Fruit fly (Drosophila melanogaster) whole organism, embryonic: ENCODE results near the gene Vps29.

Experiments used
- ATbp ChIP-seq: fragments of 200-800 bp; sonication (Bioruptor generic); optimal IDR thresholded peaks from 2 replicates; lab custom pipeline; 2017; ENCODE audit warnings: missing biosample characterization, mild to moderate bottlenecking, missing genetic modification characterization, missing genetic modification reagents
- Ada2b ChIP-seq: fragments of 200-800 bp; sonication (Bioruptor generic); IDR thresholded peaks from 2 replicates; pipeline ENCODE4 v1.3.6; 2022; ENCODE audit warnings: missing biosample characterization, missing genetic modification characterization
- Asciz ChIP-seq: fragments of 200-800 bp; sonication (Bioruptor generic); optimal IDR thresholded peaks from 2 replicates; lab custom pipeline; 2017; ENCODE audit warnings: missing biosample characterization, mild to moderate bottlenecking, missing genetic modification characterization, missing genetic modification reagents
- Atf3 ChIP-seq: fragments of 200-800 bp; sonication (Bioruptor generic); optimal IDR thresholded peaks from 3 replicates; lab custom pipeline; 2016; ENCODE audit warnings: missing biosample characterization, missing genetic modification characterization
- Bdp1 ChIP-seq: fragments of 200-800 bp; sonication (Bioruptor generic); optimal IDR thresholded peaks from 3 replicates; lab custom pipeline; 2016; ENCODE audit warnings: missing biosample characterization, missing genetic modification characterization
- Bgb ChIP-seq: fragments of 200-800 bp; sonication (Bioruptor generic); IDR thresholded peaks from 2 replicates; pipeline ENCODE4 v1.3.6; 2022; ENCODE audit warnings: missing biosample characterization, missing genetic modification characterization; ENCODE audit not compliant: partially characterized antibody
- Bteb2 ChIP-seq: fragments of 200-800 bp; sonication (Bioruptor generic); optimal IDR thresholded peaks from 2 replicates; lab custom pipeline; 2016; ENCODE audit warnings: missing biosample characterization, missing genetic modification characterization
- CG10267 ChIP-seq: fragments of 200-800 bp; sonication (Bioruptor generic); optimal IDR thresholded peaks from 2 replicates; lab custom pipeline; 2018; ENCODE audit warnings: missing biosample characterization, mild to moderate bottlenecking, missing genetic modification characterization, moderate library complexity
- CG13296 ChIP-seq: fragments of 200-800 bp; sonication (Bioruptor generic); optimal IDR thresholded peaks from 3 replicates; lab custom pipeline; 2018; ENCODE audit warnings: missing biosample characterization, mild to moderate bottlenecking, missing genetic modification characterization
- CG13624 ChIP-seq: fragments of 200-800 bp; sonication (Bioruptor generic); optimal IDR thresholded peaks from 2 replicates; lab custom pipeline; 2016; ENCODE audit warnings: missing biosample characterization, missing genetic modification characterization
- CG13894 ChIP-seq: fragments of 200-800 bp; sonication (Bioruptor generic); optimal IDR thresholded peaks from 3 replicates; lab custom pipeline; 2018; ENCODE audit warnings: missing biosample characterization, mild to moderate bottlenecking, missing genetic modification characterization, moderate library complexity
- CG1602 ChIP-seq: fragments of 200-800 bp; sonication (Bioruptor generic); optimal IDR thresholded peaks from 3 replicates; lab custom pipeline; 2016; ENCODE audit warnings: missing biosample characterization, missing genetic modification characterization
- CG32772 ChIP-seq: fragments of 200-800 bp; sonication (Bioruptor generic); IDR thresholded peaks from 2 replicates; pipeline ENCODE4 v1.3.6; 2022; ENCODE audit warnings: missing biosample characterization, missing genetic modification characterization
- CG33213 ChIP-seq: fragments of 200-800 bp; sonication (Bioruptor generic); optimal IDR thresholded peaks from 3 replicates; lab custom pipeline; 2016; ENCODE audit warnings: missing biosample characterization, missing genetic modification characterization
- CG3847 ChIP-seq: fragments of 200-800 bp; sonication (Bioruptor generic); IDR thresholded peaks from 2 replicates; pipeline ENCODE4 v1.3.6; 2022; ENCODE audit warnings: missing biosample characterization, missing genetic modification characterization
- CG4404 ChIP-seq: fragments of 200-800 bp; sonication (Bioruptor generic); IDR thresholded peaks from 2 replicates; pipeline ENCODE4 v1.3.6; 2022; ENCODE audit warnings: missing biosample characterization, missing genetic modification characterization
- CG4730 ChIP-seq: fragments of 200-800 bp; sonication (Bioruptor generic); IDR thresholded peaks from 2 replicates; pipeline ENCODE4 v1.3.6; 2022; ENCODE audit warnings: missing biosample characterization, missing genetic modification characterization
- CG4854 ChIP-seq: fragments of 200-800 bp; sonication (Bioruptor generic); optimal IDR thresholded peaks from 2 replicates; lab custom pipeline; 2016; ENCODE audit warnings: missing biosample characterization, missing genetic modification characterization, inconsistent platforms
- CG7928 ChIP-seq: fragments of 200-800 bp; sonication (Bioruptor generic); optimal IDR thresholded peaks from 2 replicates; lab custom pipeline; 2017; ENCODE audit warnings: missing biosample characterization, mild to moderate bottlenecking, missing genetic modification characterization
- CG8924 ChIP-seq: fragments of 200-800 bp; optimal IDR thresholded peaks from 3 replicates; lab custom pipeline; 2019; ENCODE audit warnings: missing biosample characterization, mild to moderate bottlenecking, missing genetic modification characterization, moderate library complexity
- CG9437 ChIP-seq: fragments of 200-800 bp; sonication (Bioruptor generic); optimal IDR thresholded peaks from 2 replicates; lab custom pipeline; 2018; ENCODE audit warnings: missing biosample characterization, mild to moderate bottlenecking, missing genetic modification characterization
- CTCF ChIP-seq: fragments of 200-800 bp; sonication (Bioruptor generic); optimal IDR thresholded peaks from 2 replicates; lab custom pipeline; 2017; ENCODE audit warnings: missing biosample characterization, mild to moderate bottlenecking, missing genetic modification characterization, moderate library complexity
- Dad ChIP-seq: fragments of 200-800 bp; sonication (Bioruptor generic); optimal IDR thresholded peaks from 3 replicates; lab custom pipeline; 2016; ENCODE audit warnings: missing biosample characterization, missing genetic modification characterization
- Ets65A ChIP-seq: fragments of 200-800 bp; sonication (Bioruptor generic); peaks from one replicate; lab custom pipeline; 2016; ENCODE audit warnings: missing biosample characterization, missing genetic modification characterization
- Ets97D ChIP-seq: fragments of 200-800 bp; sonication (Bioruptor generic); optimal IDR thresholded peaks from 3 replicates; lab custom pipeline; 2016; ENCODE audit warnings: missing biosample characterization, missing genetic modification characterization
- Hey ChIP-seq: fragments of 200-800 bp; sonication (Bioruptor generic); optimal IDR thresholded peaks from 3 replicates; lab custom pipeline; 2018; ENCODE audit warnings: missing biosample characterization, mild to moderate bottlenecking, missing genetic modification characterization
- Hmx ChIP-seq: fragments of 200-800 bp; sonication (Bioruptor generic); optimal IDR thresholded peaks from 2 replicates; lab custom pipeline; 2016; ENCODE audit warnings: missing biosample characterization, missing genetic modification characterization
- Lpt ChIP-seq: fragments of >200 bp; optimal IDR thresholded peaks from 2 replicates; lab custom pipeline; 2018; ENCODE audit warnings: missing biosample characterization, missing genetic modification characterization
- MTF-1 ChIP-seq: fragments of 200-800 bp; sonication (Bioruptor generic); optimal IDR thresholded peaks from 2 replicates; lab custom pipeline; 2018; ENCODE audit warnings: missing biosample characterization, mild to moderate bottlenecking, missing genetic modification characterization, borderline replicate concordance
- NK7.1 ChIP-seq: fragments of 200-800 bp; sonication (Bioruptor generic); optimal IDR thresholded peaks from 3 replicates; lab custom pipeline; 2016; ENCODE audit warnings: missing biosample characterization, missing genetic modification characterization
- Trl ChIP-seq, 3 experiments: fragments of >200 bp in 2 of 3; fragments of 200-800 bp in 1 of 3; sonication (Bioruptor generic) in 1 of 3; optimal IDR thresholded peaks; 2 replicates in 1 of 3; 3 replicates in 2 of 3; lab custom pipeline; 2016 to 2017; ENCODE audit warnings: missing biosample characterization in 1 of 3, missing genetic modification characterization in 1 of 3
- Vsx1 ChIP-seq: fragments of 200-800 bp; sonication (Bioruptor generic); optimal IDR thresholded peaks from 2 replicates; lab custom pipeline; 2017; ENCODE audit warnings: missing biosample characterization, mild to moderate bottlenecking, missing genetic modification characterization, missing genetic modification reagents
- Xbp1 ChIP-seq: fragments of 200-800 bp; sonication (Bioruptor generic); optimal IDR thresholded peaks from 3 replicates; lab custom pipeline; 2016; ENCODE audit warnings: missing biosample characterization, mild to moderate bottlenecking, missing genetic modification characterization
- abd-A ChIP-seq: fragments of 200-800 bp; sonication (Bioruptor generic); optimal IDR thresholded peaks from 3 replicates; lab custom pipeline; 2019; ENCODE audit warnings: missing biosample characterization, mild to moderate bottlenecking, missing genetic modification characterization, moderate library complexity
- ara ChIP-seq: fragments of 200-800 bp; sonication (Bioruptor generic); IDR thresholded peaks from 2 replicates; pipeline ENCODE4 v1.3.6; 2022; ENCODE audit warnings: missing biosample characterization, missing genetic modification characterization
- bsh ChIP-seq, 2 experiments: fragments of 200-800 bp; sonication (Bioruptor generic); optimal IDR thresholded peaks; 2 replicates each; lab custom pipeline; 2017 to 2018; ENCODE audit warnings: mild to moderate bottlenecking in 2 of 2, missing biosample characterization in 2 of 2, missing genetic modification characterization in 2 of 2, moderate library complexity in 1 of 2
- dan ChIP-seq: fragments of 200-800 bp; sonication (Bioruptor generic); IDR thresholded peaks from 2 replicates; pipeline ENCODE4 v1.3.6; 2022; ENCODE audit warnings: missing biosample characterization, missing genetic modification characterization
- disco-r ChIP-seq: fragments of 200-800 bp; sonication (Bioruptor generic); optimal IDR thresholded peaks from 2 replicates; lab custom pipeline; 2016; ENCODE audit warnings: missing biosample characterization, missing genetic modification characterization
- gcm ChIP-seq: fragments of 200-800 bp; sonication (Bioruptor generic); optimal IDR thresholded peaks from 2 replicates; lab custom pipeline; 2019; ENCODE audit warnings: missing biosample characterization, mild to moderate bottlenecking, missing genetic modification characterization, moderate library complexity
- gem ChIP-seq: fragments of 200-800 bp; sonication (Bioruptor generic); optimal IDR thresholded peaks from 2 replicates; lab custom pipeline; 2019; ENCODE audit warnings: missing biosample characterization, mild to moderate bottlenecking, missing genetic modification characterization, moderate library complexity
- hth ChIP-seq: fragments of >200 bp; optimal IDR thresholded peaks from 2 replicates; lab custom pipeline; 2017; ENCODE audit warnings: inconsistent platforms
- jumu ChIP-seq: fragments of 200-800 bp; sonication (Bioruptor generic); optimal IDR thresholded peaks from 3 replicates; lab custom pipeline; 2016; ENCODE audit warnings: missing biosample characterization, missing genetic modification characterization
- mirr ChIP-seq: fragments of 200-800 bp; sonication (Bioruptor generic); optimal IDR thresholded peaks from 3 replicates; lab custom pipeline; 2018; ENCODE audit warnings: missing biosample characterization, mild to moderate bottlenecking, missing genetic modification characterization
- org-1 ChIP-seq: fragments of 200-800 bp; sonication (Bioruptor generic); optimal IDR thresholded peaks from 2 replicates; lab custom pipeline; 2017; ENCODE audit warnings: missing biosample characterization, missing genetic modification characterization
- pb ChIP-seq: fragments of 200-800 bp; sonication (Bioruptor generic); optimal IDR thresholded peaks from 3 replicates; lab custom pipeline; 2016; ENCODE audit warnings: missing biosample characterization, missing genetic modification characterization
- pfk ChIP-seq: fragments of 200-800 bp; sonication (Bioruptor generic); optimal IDR thresholded peaks from 2 replicates; lab custom pipeline; 2018; ENCODE audit warnings: missing biosample characterization, mild to moderate bottlenecking, missing genetic modification characterization, moderate library complexity
- ro ChIP-seq: fragments of 200-800 bp; sonication (Bioruptor generic); IDR thresholded peaks from 2 replicates; pipeline ENCODE4 v1.3.6; 2022; ENCODE audit warnings: missing biosample characterization, missing genetic modification characterization
- stwl ChIP-seq: fragments of 200-800 bp; sonication (Bioruptor generic); optimal IDR thresholded peaks from 3 replicates; lab custom pipeline; 2018; ENCODE audit warnings: missing biosample characterization, mild to moderate bottlenecking, missing genetic modification characterization, moderate library complexity
- tap ChIP-seq: fragments of 200-800 bp; optimal IDR thresholded peaks from 3 replicates; lab custom pipeline; 2019; ENCODE audit warnings: missing biosample characterization, mild to moderate bottlenecking, missing genetic modification characterization, moderate library complexity
- tin ChIP-seq: fragments of 200-800 bp; sonication (Bioruptor generic); optimal IDR thresholded peaks from 3 replicates; lab custom pipeline; 2016; ENCODE audit warnings: missing biosample characterization, missing genetic modification characterization
- unpg ChIP-seq: fragments of 200-800 bp; sonication (Bioruptor generic); optimal IDR thresholded peaks from 3 replicates; lab custom pipeline; 2018; ENCODE audit warnings: missing biosample characterization, mild to moderate bottlenecking, missing genetic modification characterization, moderate library complexity

The Vps29 gene

dm6 chr2L:1108029-1108688, 42.4 kb upstream of the Vps29 start, which contains the start of the genes PolrMT and CG14339 (continued):
- TF ChIP-seq pfk (GFP tag; lab: Kevin White, UChicago) (no peak), Bteb2 (GFP tag; lab: Kevin White, UChicago) (no peak), CG7928 (GFP tag; lab: Kevin White, UChicago) (peak; percentile 96), ATbp (GFP tag; lab: Kevin White, UChicago) (no peak), tin (GFP tag; lab: Kevin White, UChicago) (peak; percentile 54), bsh (GFP tag; optimal IDR thresholded peaks at IDR 0.05; lab: Kevin White, UChicago) (no peak), Hey (tag; lab: Kevin White, UChicago) (no peak), CG3847 (GFP tag; lab: Robert Waterston, UW) (0 out of 2 replicates have a peak, but pooled peaks have one; percentile 23), pb (no peak), jumu (GFP tag; lab: Kevin White, UChicago) (peak; percentile 20), tap (no peak), CG10267 (tag; lab: Kevin White, UChicago) (peak; percentile 43), Ada2b (GFP tag; lab: Robert Waterston, UW) (no peak), CG13624 (GFP tag; lab: Kevin White, UChicago) (peak; percentile 36), Atf3 (GFP tag; lab: Kevin White, UChicago) (no peak), CTCF (GFP tag; lab: Kevin White, UChicago) (no peak), CG4854 (GFP tag; lab: Kevin White, UChicago) (no peak), gcm (GFP tag; lab: Kevin White, UChicago) (no peak), Bdp1 (no peak), Bgb (GFP tag; lab: Robert Waterston, UW) (no peak), CG13296 (GFP tag; lab: Kevin White, UChicago) (no peak), ara (GFP tag; lab: Robert Waterston, UW) (peak; percentile 23; the same call in 1 of the 2 replicates), Vsx1 (GFP tag; lab: Kevin White, UChicago) (no peak), CG32772 (no peak), Hmx (GFP tag; lab: Kevin White, UChicago) (no peak), CG13894 (tag; lab: Kevin White, UChicago) (no peak), gem (tag; lab: Kevin White, UChicago) (no peak), Xbp1 (GFP tag; lab: Kevin White, UChicago) (peak; percentile 49), dan (no peak), Asciz (GFP tag; lab: Kevin White, UChicago) (no peak), disco-r (GFP tag; lab: Kevin White, UChicago) (no peak), NK7.1 (peak; percentile 16), unpg (no peak), org-1 (GFP tag; lab: Kevin White, UChicago) (no peak), CG1602 (GFP tag; lab: Kevin White, UChicago) (peak; percentile 15), mirr (GFP tag; lab: Kevin White, UChicago) (peak; percentile 18), ro (no peak), stwl (tag; lab: Kevin White, UChicago) (peak; percentile 37), MTF-1 (GFP tag; lab: Kevin White, UChicago) (no peak), CG8924 (tag; lab: Kevin White, UChicago) (no peak), CG9437 (peak; percentile 46), CG4730 (GFP tag; lab: Robert Waterston, UW) (0 out of 2 replicates have a peak, but pooled peaks have one; percentile 7), CG4404 (no peak), Dad (peak; percentile 60), Ets97D (GFP tag; lab: Kevin White, UChicago) (peak; percentile 69), Lpt (GFP tag; lab: Kevin White, UChicago) (no peak), hth (lab: Kevin White, UChicago) (no peak), Trl (optimal IDR thresholded peaks at IDR 0.05; lab: Kevin White, UChicago) (no peak), Trl (GFP tag; optimal IDR thresholded peaks at IDR 0.05; lab: Kevin White, UChicago) (peak; percentile 54), Ets65A (GFP tag; lab: Kevin White, UChicago) (peak; percentile 76), CG33213 (GFP tag; lab: Kevin White, UChicago) (no peak), abd-A (tag; lab: Kevin White, UChicago) (no peak)
